Worm (Caenorhabditis elegans) whole organism, L3 larva: ENCODE results near the gene srx-135.

Experiments used
- R02D3.7 ChIP-seq: fragments of 150-350 bp; optimal IDR thresholded peaks from 2 replicates; lab custom pipeline; 2014; ENCODE audit warnings: missing biosample characterization, missing genetic modification characterization
- ZK546.5 ChIP-seq: sonication (generic microtip); optimal IDR thresholded peaks from 2 replicates; lab custom pipeline; 2017; ENCODE audit warnings: missing biosample characterization, missing genetic modification characterization
- aly-2 ChIP-seq: fragments of 150-350 bp; optimal IDR thresholded peaks from 2 replicates; lab custom pipeline; 2014; ENCODE audit warnings: missing biosample characterization, missing genetic modification characterization
- ceh-16 ChIP-seq: sonication (generic microtip); optimal IDR thresholded peaks from 2 replicates; lab custom pipeline; 2017; ENCODE audit warnings: missing biosample characterization, missing genetic modification characterization
- ceh-28 ChIP-seq: fragments of 150-350 bp; optimal IDR thresholded peaks from 2 replicates; lab custom pipeline; 2014; ENCODE audit warnings: missing biosample characterization, missing genetic modification reagents, missing genetic modification characterization
- ceh-82 ChIP-seq: fragments of 150-350 bp; optimal IDR thresholded peaks from 2 replicates; lab custom pipeline; 2014; ENCODE audit warnings: missing biosample characterization, missing genetic modification characterization
- ceh-9 ChIP-seq: sonication (generic microtip); optimal IDR thresholded peaks from 2 replicates; lab custom pipeline; 2018; ENCODE audit warnings: missing biosample characterization, missing genetic modification characterization
- egl-27 ChIP-seq: sonication (generic microtip); optimal IDR thresholded peaks from 4 replicates; lab custom pipeline; 2017; ENCODE audit warnings: missing biosample characterization, missing genetic modification reagents, missing genetic modification characterization
- egl-5 ChIP-seq: fragments of 150-350 bp; optimal IDR thresholded peaks from 2 replicates; lab custom pipeline; 2017; ENCODE audit warnings: missing biosample characterization, missing genetic modification reagents, missing genetic modification characterization, inconsistent platforms
- elt-1 ChIP-seq: fragments of 150-350 bp; optimal IDR thresholded peaks from 2 replicates; lab custom pipeline; 2014; ENCODE audit warnings: missing biosample characterization, missing genetic modification characterization
- elt-2 ChIP-seq: sonication (generic microtip); optimal IDR thresholded peaks from 2 replicates; lab custom pipeline; 2016; ENCODE audit warnings: missing genetic modification reagents, mild to moderate bottlenecking, missing genetic modification characterization, missing compliant biosample characterization
- elt-3 ChIP-seq, 3 experiments: fragments of 150-350 bp in 1 of 3; sonication (generic microtip) in 2 of 3; optimal IDR thresholded peaks; 2 replicates in 2 of 3; 4 replicates in 1 of 3; lab custom pipeline; 2014 to 2017; ENCODE audit warnings: missing biosample characterization in 3 of 3, missing genetic modification characterization in 3 of 3
- eor-1 ChIP-seq, 2 experiments: fragments of 150-350 bp; optimal IDR thresholded peaks; 2 replicates each; lab custom pipeline; 2014 to 2018; ENCODE audit warnings: missing biosample characterization in 2 of 2, missing genetic modification characterization in 2 of 2
- fkh-10 ChIP-seq: sonication (generic microtip); optimal IDR thresholded peaks from 2 replicates; lab custom pipeline; 2017; ENCODE audit warnings: missing biosample characterization, missing genetic modification reagents, missing genetic modification characterization
- fos-1 ChIP-seq: fragments of 150-350 bp; optimal IDR thresholded peaks from 2 replicates; lab custom pipeline; 2014; ENCODE audit warnings: missing biosample characterization, missing genetic modification characterization
- hmg-11 ChIP-seq: sonication (generic microtip); optimal IDR thresholded peaks from 2 replicates; lab custom pipeline; 2016; ENCODE audit warnings: missing genetic modification characterization, missing compliant biosample characterization
- jun-1 ChIP-seq: fragments of 150-350 bp; optimal IDR thresholded peaks from 2 replicates; lab custom pipeline; 2014; ENCODE audit warnings: missing biosample characterization, missing genetic modification reagents, missing genetic modification characterization
- lin-15B ChIP-seq: fragments of 150-350 bp; optimal IDR thresholded peaks from 2 replicates; lab custom pipeline; 2014; ENCODE audit warnings: missing biosample characterization, missing genetic modification characterization
- lin-39 ChIP-seq: fragments of 150-350 bp; optimal IDR thresholded peaks from 2 replicates; lab custom pipeline; 2018; ENCODE audit warnings: missing biosample characterization, missing genetic modification reagents, missing genetic modification characterization
- lsy-12 ChIP-seq: sonication (generic microtip); optimal IDR thresholded peaks from 2 replicates; lab custom pipeline; 2016; ENCODE audit warnings: mild to moderate bottlenecking, missing genetic modification characterization, missing compliant biosample characterization
- mdl-1 ChIP-seq: fragments of 150-350 bp; optimal IDR thresholded peaks from 2 replicates; lab custom pipeline; 2014; ENCODE audit warnings: missing biosample characterization, missing genetic modification characterization
- mml-1 ChIP-seq: fragments of 150-350 bp; sonication (generic microtip); optimal IDR thresholded peaks from 3 replicates; lab custom pipeline; 2014; ENCODE audit warnings: missing biosample characterization, missing genetic modification characterization
- nfya-1 ChIP-seq: sonication (generic microtip); optimal IDR thresholded peaks from 2 replicates; lab custom pipeline; 2017; ENCODE audit warnings: missing genetic modification characterization, mild to moderate bottlenecking, missing compliant biosample characterization, antibody characterized with exemption, moderate library complexity; ENCODE audit not compliant: insufficient read depth
- nhr-11 ChIP-seq: fragments of 150-350 bp; optimal IDR thresholded peaks from 2 replicates; lab custom pipeline; 2014; ENCODE audit warnings: missing biosample characterization, missing genetic modification characterization
- nhr-12 ChIP-seq: fragments of 150-350 bp; optimal IDR thresholded peaks from 2 replicates; lab custom pipeline; 2014; ENCODE audit warnings: missing biosample characterization, missing genetic modification characterization
- nhr-23 ChIP-seq: fragments of 150-350 bp; optimal IDR thresholded peaks from 2 replicates; lab custom pipeline; 2014; ENCODE audit warnings: missing biosample characterization, missing genetic modification reagents, missing genetic modification characterization
- nhr-237 ChIP-seq: fragments of 150-350 bp; optimal IDR thresholded peaks from 2 replicates; lab custom pipeline; 2014; ENCODE audit warnings: missing biosample characterization, missing genetic modification characterization
- nhr-25 ChIP-seq: sonication (generic microtip); optimal IDR thresholded peaks from 2 replicates; lab custom pipeline; 2017; ENCODE audit warnings: missing biosample characterization, missing genetic modification characterization
- nhr-28 ChIP-seq: fragments of 150-350 bp; optimal IDR thresholded peaks from 2 replicates; lab custom pipeline; 2014; ENCODE audit warnings: missing biosample characterization, missing genetic modification characterization
- nhr-43 ChIP-seq: sonication (generic microtip); optimal IDR thresholded peaks from 2 replicates; lab custom pipeline; 2016; ENCODE audit warnings: mild to moderate bottlenecking, missing genetic modification characterization, missing compliant biosample characterization; ENCODE audit not compliant: poor library complexity, severe bottlenecking
- nhr-67 ChIP-seq: fragments of 150-350 bp; optimal IDR thresholded peaks from 2 replicates; lab custom pipeline; 2014; ENCODE audit warnings: missing biosample characterization, missing genetic modification characterization
- nhr-76 ChIP-seq: fragments of 150-350 bp; sonication (generic microtip); optimal IDR thresholded peaks from 5 replicates; lab custom pipeline; 2014; ENCODE audit warnings: missing biosample characterization, missing genetic modification characterization
- nhr-77 ChIP-seq: fragments of 150-350 bp; optimal IDR thresholded peaks from 2 replicates; lab custom pipeline; 2014; ENCODE audit warnings: missing biosample characterization, missing genetic modification characterization
- pha-4 ChIP-seq: fragments of 150-350 bp; optimal IDR thresholded peaks from 2 replicates; lab custom pipeline; 2014; ENCODE audit warnings: missing biosample characterization, missing genetic modification reagents, missing genetic modification characterization
- pqm-1 ChIP-seq: fragments of 150-350 bp; optimal IDR thresholded peaks from 2 replicates; lab custom pipeline; 2017; ENCODE audit warnings: missing biosample characterization, missing genetic modification characterization, inconsistent platforms
- sea-2 ChIP-seq: fragments of 150-350 bp; sonication (generic microtip); optimal IDR thresholded peaks from 4 replicates; lab custom pipeline; 2014; ENCODE audit warnings: missing biosample characterization, missing genetic modification reagents, missing genetic modification characterization
- skn-1 ChIP-seq: fragments of 150-350 bp; optimal IDR thresholded peaks from 2 replicates; lab custom pipeline; 2014; ENCODE audit warnings: missing biosample characterization, missing genetic modification characterization
- snpc-4 ChIP-seq: fragments of 150-350 bp; optimal IDR thresholded peaks from 2 replicates; lab custom pipeline; 2014; ENCODE audit warnings: missing biosample characterization, missing genetic modification characterization
- tbx-2 ChIP-seq: sonication (generic microtip); optimal IDR thresholded peaks from 2 replicates; lab custom pipeline; 2016; ENCODE audit warnings: mild to moderate bottlenecking, missing genetic modification characterization, missing compliant biosample characterization
- unc-39 ChIP-seq: sonication (generic microtip); optimal IDR thresholded peaks from 4 replicates; lab custom pipeline; 2017; ENCODE audit warnings: missing biosample characterization, missing genetic modification characterization
- unc-62 ChIP-seq: fragments of 150-350 bp; sonication (generic microtip); optimal IDR thresholded peaks from 4 replicates; lab custom pipeline; 2014; ENCODE audit warnings: missing biosample characterization, missing genetic modification reagents, missing genetic modification characterization
- zag-1 ChIP-seq: fragments of 150-350 bp; optimal IDR thresholded peaks from 2 replicates; lab custom pipeline; 2014; ENCODE audit warnings: missing biosample characterization, missing genetic modification characterization
- ztf-11 ChIP-seq: fragments of 150-350 bp; optimal IDR thresholded peaks from 2 replicates; lab custom pipeline; 2014; ENCODE audit warnings: missing biosample characterization, missing genetic modification characterization
- ztf-4 ChIP-seq: fragments of 150-350 bp; optimal IDR thresholded peaks from 2 replicates; lab custom pipeline; 2014; ENCODE audit warnings: missing biosample characterization, missing genetic modification characterization

srx-135 gene

ce11 chrV:13908916-13909176 lies 49.8 kb downstream of the srx-135 start, which contains the start of gene C06B3.6:
Gene C06B3.6 (minus strand): TSS chrV:13908967.
- TF ChIP-seq nhr-76 (no peak), snpc-4 (tag; lab: Kevin White, UChicago) (no peak), lsy-12 (tag; lab: Kevin White, UChicago) (no peak), nhr-28 (tag; lab: Kevin White, UChicago) (no peak), nhr-25 (tag; lab: Kevin White, UChicago) (no peak), pha-4 (no peak), ceh-9 (tag; lab: Kevin White, UChicago) (no peak), nfya-1 (no peak), nhr-12 (no peak), egl-5 (tag; lab: Kevin White, UChicago) (no peak), unc-62 (no peak), elt-2 (no peak)

ce11 chrV:13909400-13909799 lies 50.4 kb downstream of the srx-135 start, which contains the start of gene C06B3.7:
Gene C06B3.7 (plus strand): TSS chrV:13909686.
- peak; percentile 99 for TF ChIP-seq egl-5 (tag; lab: Kevin White, UChicago)
- TF ChIP-seq aly-2 = no peak
- TF ChIP-seq fos-1 (tag; lab: Kevin White, UChicago) = no peak
- no peak for TF ChIP-seq R02D3.7 (tag; lab: Kevin White, UChicago)
- no peak for TF ChIP-seq eor-1 (tag; optimal IDR thresholded peaks at IDR 0.05; lab: Kevin White, UChicago)
- TF ChIP-seq lsy-12 (tag; lab: Kevin White, UChicago) = peak; percentile 16
- no peak for TF ChIP-seq nhr-77 (tag; lab: Kevin White, UChicago)
- no peak for TF ChIP-seq snpc-4 (tag; lab: Kevin White, UChicago)
- peak; percentile 75 for TF ChIP-seq mdl-1 (tag; lab: Kevin White, UChicago)
- TF ChIP-seq jun-1 (tag; lab: Kevin White, UChicago) = peak; percentile 92
- no peak for TF ChIP-seq ceh-9 (tag; lab: Kevin White, UChicago)
- TF ChIP-seq nhr-67 (tag; lab: Kevin White, UChicago) = no peak
- peak; percentile 94 for TF ChIP-seq pha-4
- TF ChIP-seq sea-2 (GFP tag; lab: Kevin White, UChicago) = no peak
- peak; percentile 52 for TF ChIP-seq nhr-25 (tag; lab: Kevin White, UChicago)
- TF ChIP-seq elt-3 (tag; optimal IDR thresholded peaks at IDR 0.05; lab: Kevin White, UChicago) = peak in 1 of 3 experiments; percentile 23
- no peak for TF ChIP-seq elt-1
- peak; percentile 79 for TF ChIP-seq nhr-43
- no peak for TF ChIP-seq nhr-237 (tag; lab: Kevin White, UChicago)
- peak; percentile 90 for TF ChIP-seq nfya-1
- no peak for TF ChIP-seq unc-62
- TF ChIP-seq lin-15B (tag; lab: Kevin White, UChicago) = peak; percentile 27
- peak; percentile 92 for TF ChIP-seq elt-2
- no peak for TF ChIP-seq mml-1 (tag; lab: Kevin White, UChicago)
- TF ChIP-seq skn-1 (tag; lab: Kevin White, UChicago) = peak; percentile 72
- TF ChIP-seq nhr-28 (tag; lab: Kevin White, UChicago) = no peak
- TF ChIP-seq hmg-11 = no peak
- TF ChIP-seq fkh-10 (GFP tag; lab: Kevin White, UChicago) = no peak
- no peak for TF ChIP-seq ceh-82 (tag; lab: Kevin White, UChicago)
- TF ChIP-seq zag-1 (tag; lab: Kevin White, UChicago) = no peak
- TF ChIP-seq pqm-1 = peak; percentile 95
- TF ChIP-seq ztf-4 = no peak
- TF ChIP-seq lin-39 (tag; lab: Kevin White, UChicago) = peak; percentile 92
- TF ChIP-seq egl-27 (tag; lab: Kevin White, UChicago) = no peak
- no peak for TF ChIP-seq tbx-2 (tag; lab: Kevin White, UChicago)
- no peak for TF ChIP-seq ceh-16 (tag; lab: Kevin White, UChicago)
- TF ChIP-seq ztf-11 = no peak
- TF ChIP-seq nhr-23 = peak; percentile 86
- TF ChIP-seq unc-39 = no peak
- peak; percentile 27 for TF ChIP-seq nhr-11
- TF ChIP-seq ceh-28 (tag; lab: Kevin White, UChicago) = peak; percentile 58
- TF ChIP-seq ZK546.5 (tag; lab: Kevin White, UChicago) = no peak
- no peak for TF ChIP-seq nhr-76
